Worm (Caenorhabditis elegans) whole organism, midembryonic: ENCODE results near the gene msp-77.

Source experiments
- cog-1 ChIP-seq: sonication (generic microtip); optimal IDR thresholded peaks from 2 replicates; lab custom pipeline; 2016; ENCODE audit warnings: missing genetic modification characterization, missing compliant biosample characterization
- flt-1 ChIP-seq: fragments of 200-800 bp; sonication (Bioruptor generic); IDR thresholded peaks from 2 replicates; pipeline ENCODE4 v1.3.6; 2022; ENCODE audit warnings: missing genetic modification characterization, missing compliant biosample characterization
- klf-2 ChIP-seq: fragments of 200-800 bp; sonication (Bioruptor generic); conservative IDR thresholded peaks from 2 replicates; pipeline ENCODE4 v1.3.6; 2022; ENCODE audit warnings: missing genetic modification reagents, missing genetic modification characterization, missing compliant biosample characterization
- ref-1 ChIP-seq: fragments of 200-800 bp; sonication (Bioruptor generic); conservative IDR thresholded peaks from 2 replicates; pipeline ENCODE4 v1.3.6; 2022; ENCODE audit warnings: missing genetic modification reagents, missing genetic modification characterization, missing compliant biosample characterization
- tab-1 ChIP-seq: fragments of 200-800 bp; sonication (Bioruptor generic); IDR thresholded peaks from 2 replicates; pipeline ENCODE4 v1.3.6; 2022; ENCODE audit warnings: missing genetic modification characterization, missing compliant biosample characterization

ce11 chrIV:9858970-9859369 lies 35.5 kb upstream of the msp-77 start:
- no peak for TF ChIP-seq flt-1 (GFP tag; lab: Robert Waterston, UW)
- no peak for TF ChIP-seq ref-1
- TF ChIP-seq klf-2 (GFP tag; lab: Robert Waterston, UW): no peak
- TF ChIP-seq cog-1 (tag; lab: Kevin White, UChicago): no peak
- no peak for TF ChIP-seq tab-1 (GFP tag; lab: Robert Waterston, UW)
